Fruit fly (Drosophila melanogaster): ENCODE measurements around the gene CG42354.

Gene CG42354

DNA sequence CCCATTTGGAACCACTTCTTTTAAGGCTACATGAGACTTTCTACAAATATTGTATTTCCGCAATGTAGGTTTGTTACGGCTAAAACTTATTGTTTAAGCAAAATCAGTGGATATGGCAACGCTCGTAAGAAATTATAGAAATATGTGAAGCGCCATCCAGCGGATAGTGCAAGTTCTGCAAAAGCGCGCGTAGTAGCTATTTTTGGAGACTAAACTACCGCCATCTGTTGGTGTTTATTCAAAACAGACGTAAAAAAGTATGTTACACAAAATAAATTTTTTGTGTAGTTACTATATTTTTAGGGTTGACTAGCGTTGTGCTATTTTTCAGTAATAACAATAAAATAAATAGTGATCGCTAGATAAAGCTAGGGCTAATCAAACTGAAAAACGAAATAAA is 969 bp upstream of the CG42354 start (continued):
- TF ChIP-seq slp2 (GFP tag; optimal IDR thresholded peaks at IDR 0.05), result peak; percentile 53
- TF ChIP-seq chinmo (GFP tag; IDR thresholded peaks at IDR 0.05; ENCODE audit: partially characterized antibody), result no peak
- TF ChIP-seq Myb (GFP tag; optimal IDR thresholded peaks at IDR 0.05), result no peak
- TF ChIP-seq MTF-1 (GFP tag; optimal IDR thresholded peaks at IDR 0.05; ENCODE audit: borderline replicate concordance), result peak; percentile 36
- peak; percentile 55 for TF ChIP-seq CG10979 (tag; optimal IDR thresholded peaks at IDR 0.05)
- no peak for TF ChIP-seq CG2712 (tag; optimal IDR thresholded peaks at IDR 0.05)
- no peak for TF ChIP-seq tup (GFP tag; optimal IDR thresholded peaks at IDR 0.05)
- no peak for TF ChIP-seq CG31441 (GFP tag; IDR thresholded peaks at IDR 0.05)
- no peak for TF ChIP-seq Asciz (GFP tag; optimal IDR thresholded peaks at IDR 0.05)
- no peak for TF ChIP-seq CG1832 (GFP tag; optimal IDR thresholded peaks at IDR 0.05)
- TF ChIP-seq Dbx (GFP tag; IDR thresholded peaks at IDR 0.05), result 0 out of 3 replicates have a peak, but pooled peaks have one; percentile 28
- peak; percentile 59 for TF ChIP-seq CG14441 (GFP tag; IDR thresholded peaks at IDR 0.05)
- peak; percentile 60 for TF ChIP-seq lilli (GFP tag; optimal IDR thresholded peaks at IDR 0.05)
- TF ChIP-seq CG17829 (tag; optimal IDR thresholded peaks at IDR 0.05), result peak; percentile 48
- no peak for TF ChIP-seq CG6689 (GFP tag; IDR thresholded peaks at IDR 0.05)
- no peak for TF ChIP-seq CG2678 (tag; optimal IDR thresholded peaks at IDR 0.05)
- no peak for TF ChIP-seq Drgx (GFP tag; IDR thresholded peaks at IDR 0.05)
- TF ChIP-seq crc (GFP tag; optimal IDR thresholded peaks at IDR 0.05), result no peak
- no peak for TF ChIP-seq pan (optimal IDR thresholded peaks at IDR 0.05)
- peak in 1 of 2 experiments; percentile 46 for TF ChIP-seq pan (GFP tag; optimal IDR thresholded peaks at IDR 0.05 in 1 of 2, IDR thresholded peaks at IDR 0.05 in 1 of 2)
- peak; percentile 83 for TF ChIP-seq NFAT (GFP tag; IDR thresholded peaks at IDR 0.05)
- TF ChIP-seq CG5180 (GFP tag; optimal IDR thresholded peaks at IDR 0.05), result no peak
- TF ChIP-seq CG4730 (GFP tag; IDR thresholded peaks at IDR 0.05), result 0 out of 2 replicates have a peak, but pooled peaks have one; percentile 27
- TF ChIP-seq stc (GFP tag; IDR thresholded peaks at IDR 0.05), result 0 out of 2 replicates have a peak, but pooled peaks have one; percentile 25
- peak; percentile 62 for TF ChIP-seq CG11085 (GFP tag; IDR thresholded peaks at IDR 0.05)
- no peak for TF ChIP-seq z (GFP tag; IDR thresholded peaks at IDR 0.05)
- TF ChIP-seq tin (GFP tag; optimal IDR thresholded peaks at IDR 0.05), result peak; percentile 13
- peak; percentile 6 for TF ChIP-seq shn (GFP tag; optimal IDR thresholded peaks at IDR 0.05)
- TF ChIP-seq CG13296 (GFP tag; optimal IDR thresholded peaks at IDR 0.05), result no peak
- TF ChIP-seq lmd (GFP tag; IDR thresholded peaks at IDR 0.05), result peak; percentile 34; the same call in 1 of the 2 replicates
- peak; percentile 46 for TF ChIP-seq az2 (GFP tag; optimal IDR thresholded peaks at IDR 0.05)
- TF ChIP-seq CG17361 (GFP tag; IDR thresholded peaks at IDR 0.05), result no peak
- no peak for TF ChIP-seq ems (GFP tag; optimal IDR thresholded peaks at IDR 0.05)
- TF ChIP-seq caup (GFP tag; optimal IDR thresholded peaks at IDR 0.05; ENCODE audit: severe bottlenecking), result no peak
- no peak for TF ChIP-seq ab (GFP tag; optimal IDR thresholded peaks at IDR 0.05)
- no peak for TF ChIP-seq slou (GFP tag; optimal IDR thresholded peaks at IDR 0.05)
- TF ChIP-seq HLH54F (GFP tag; optimal IDR thresholded peaks at IDR 0.05), result no peak
- no peak for TF ChIP-seq CG15073 (GFP tag; optimal IDR thresholded peaks at IDR 0.05)
- peak; percentile 66; the same call in 2 of the 3 replicates for TF ChIP-seq dysf (GFP tag; IDR thresholded peaks at IDR 0.05)
- peak; percentile 24 for TF ChIP-seq chn (GFP tag; optimal IDR thresholded peaks at IDR 0.05)
- no peak for TF ChIP-seq oc (tag; optimal IDR thresholded peaks at IDR 0.05)
- peak; percentile 37; the same call in 1 of the 4 replicates for TF ChIP-seq Gug (GFP tag; IDR thresholded peaks at IDR 0.05)
- no peak for TF ChIP-seq Dek (tag; optimal IDR thresholded peaks at IDR 0.05)
- no peak for TF ChIP-seq CG6654 (GFP tag; optimal IDR thresholded peaks at IDR 0.05)
- no peak for TF ChIP-seq CG3407 (GFP tag; optimal IDR thresholded peaks at IDR 0.05)
- no peak for TF ChIP-seq Dip2 (GFP tag; IDR thresholded peaks at IDR 0.05)
- TF ChIP-seq sr (GFP tag; IDR thresholded peaks at IDR 0.05), result no peak
- TF ChIP-seq CG8478 (optimal IDR thresholded peaks at IDR 0.05), result no peak
- TF ChIP-seq CG2116 (GFP tag; optimal IDR thresholded peaks at IDR 0.05), result no peak
- TF ChIP-seq H15 (GFP tag; IDR thresholded peaks at IDR 0.05), result peak; percentile 39; the same call in 1 of the 3 replicates
- TF ChIP-seq insv (GFP tag; optimal IDR thresholded peaks at IDR 0.05), result peak in 1 of 2 experiments; percentile 29
- no peak for TF ChIP-seq hkb (optimal IDR thresholded peaks at IDR 0.05)
- no peak for TF ChIP-seq hkb (GFP tag; IDR thresholded peaks at IDR 0.05)
